Fruit fly (Drosophila melanogaster): ENCODE measurements around the gene mkg-p.

- TF ChIP-seq CG8319 (GFP tag; optimal IDR thresholded peaks at IDR 0.05), result peak; percentile 1
- no peak for TF ChIP-seq Blimp-1 (GFP tag; optimal IDR thresholded peaks at IDR 0.05)
- peak; percentile 41 for TF ChIP-seq CG10631 (GFP tag; optimal IDR thresholded peaks at IDR 0.05)
- peak; percentile 70 for TF ChIP-seq Hr4 (GFP tag; optimal IDR thresholded peaks at IDR 0.05)
- peak; percentile 13 for TF ChIP-seq acj6 (GFP tag; optimal IDR thresholded peaks at IDR 0.05)
Measured at dm6 chr3L:8448517-8448889, 43.4 kb upstream of the mkg-p start.
